Fruit fly (Drosophila melanogaster) whole organism, embryonic: ENCODE results near the gene CG4455.
A peak's percentile ranks its signal among the peaks of the same experiment; 100 is the strongest.

Source experiments
- BEAF-32 ChIP-seq: fragments of 200-800 bp; sonication (Bioruptor generic); optimal IDR thresholded peaks from 3 replicates; lab custom pipeline; 2017; ENCODE audit warnings: missing biosample characterization, missing genetic modification characterization, mild to moderate bottlenecking, moderate library complexity, missing genetic modification reagents
- CG10321 ChIP-seq: fragments of 200-800 bp; sonication (Bioruptor generic); IDR thresholded peaks from 2 replicates; pipeline ENCODE4 v1.3.6; 2022; ENCODE audit warnings: missing biosample characterization, missing genetic modification characterization
- CG10979 ChIP-seq: fragments of 200-800 bp; sonication (Bioruptor generic); optimal IDR thresholded peaks from 2 replicates; lab custom pipeline; 2018; ENCODE audit warnings: missing biosample characterization, mild to moderate bottlenecking, missing genetic modification characterization, moderate library complexity
- CG11093 ChIP-seq: fragments of 200-800 bp; sonication (Bioruptor generic); IDR thresholded peaks from 3 replicates; pipeline ENCODE4 v1.3.6; 2022; ENCODE audit warnings: missing biosample characterization, missing genetic modification characterization
- CG1233 ChIP-seq: fragments of 200-800 bp; sonication (Bioruptor generic); optimal IDR thresholded peaks from 4 replicates; lab custom pipeline; 2018; ENCODE audit warnings: missing biosample characterization, mild to moderate bottlenecking, missing genetic modification characterization
- CG12391 ChIP-seq: fragments of 200-800 bp; sonication (Bioruptor generic); optimal IDR thresholded peaks from 3 replicates; lab custom pipeline; 2018; ENCODE audit warnings: missing biosample characterization, mild to moderate bottlenecking, missing genetic modification characterization, moderate library complexity
- CG13123 ChIP-seq: fragments of 200-800 bp; sonication (Bioruptor generic); optimal IDR thresholded peaks from 2 replicates; lab custom pipeline; 2016; ENCODE audit warnings: missing biosample characterization, missing genetic modification characterization
- CG14014 ChIP-seq: fragments of 200-800 bp; sonication (Bioruptor generic); IDR thresholded peaks from 2 replicates; pipeline ENCODE4 v1.3.6; 2022; ENCODE audit warnings: missing biosample characterization, missing genetic modification characterization
- CG15696 ChIP-seq: fragments of 200-800 bp; sonication (Bioruptor generic); optimal IDR thresholded peaks from 2 replicates; lab custom pipeline; 2019; ENCODE audit warnings: missing biosample characterization, mild to moderate bottlenecking, missing genetic modification characterization, moderate library complexity
- CG17359 ChIP-seq: fragments of 200-800 bp; sonication (Bioruptor generic); optimal IDR thresholded peaks from 3 replicates; lab custom pipeline; 2018; ENCODE audit warnings: missing biosample characterization, mild to moderate bottlenecking, missing genetic modification characterization, moderate library complexity
- CG17612 ChIP-seq: fragments of 200-800 bp; sonication (Bioruptor generic); IDR thresholded peaks from 2 replicates; pipeline ENCODE4 v1.3.6; 2022; ENCODE audit warnings: missing biosample characterization, missing genetic modification characterization
- CG18476 ChIP-seq: fragments of 200-800 bp; sonication (Bioruptor generic); optimal IDR thresholded peaks from 2 replicates; lab custom pipeline; 2016; ENCODE audit warnings: missing biosample characterization, mild to moderate bottlenecking, missing genetic modification characterization
- CG30431 ChIP-seq: fragments of 200-800 bp; sonication (Bioruptor generic); optimal IDR thresholded peaks from 2 replicates; lab custom pipeline; 2017; ENCODE audit warnings: missing biosample characterization, missing genetic modification characterization
- CG3726 ChIP-seq: fragments of 200-800 bp; sonication (Bioruptor generic); IDR thresholded peaks from 3 replicates; pipeline ENCODE4, ENCODE4 v1.3.6; 2022; ENCODE audit warnings: missing biosample characterization, missing genetic modification characterization
- CG3995 ChIP-seq: fragments of 200-800 bp; sonication (Bioruptor generic); optimal IDR thresholded peaks from 3 replicates; lab custom pipeline; 2016; ENCODE audit warnings: missing biosample characterization, missing genetic modification characterization
- CG4424 ChIP-seq: fragments of 200-800 bp; sonication (Bioruptor generic); optimal IDR thresholded peaks from 3 replicates; lab custom pipeline; 2016; ENCODE audit warnings: missing biosample characterization, missing genetic modification characterization
- CG4820 ChIP-seq: fragments of 200-800 bp; sonication (Bioruptor generic); optimal IDR thresholded peaks from 3 replicates; lab custom pipeline; 2016; ENCODE audit warnings: missing biosample characterization, missing genetic modification characterization
- CG8290 ChIP-seq, 3 experiments: fragments of 200-800 bp; sonication (Bioruptor generic); optimal IDR thresholded peaks; 2 replicates each; lab custom pipeline; 2016 to 2019; ENCODE audit warnings: missing biosample characterization in 3 of 3, missing genetic modification characterization in 3 of 3, mild to moderate bottlenecking in 2 of 3, moderate library complexity in 1 of 3
- CG8388 ChIP-seq: fragments of 200-800 bp; sonication (Bioruptor generic); optimal IDR thresholded peaks from 2 replicates; lab custom pipeline; 2019; ENCODE audit warnings: missing biosample characterization, mild to moderate bottlenecking, missing genetic modification characterization, moderate library complexity
- Camta ChIP-seq: fragments of 200-800 bp; sonication (Bioruptor generic); optimal IDR thresholded peaks from 2 replicates; lab custom pipeline; 2016; ENCODE audit warnings: missing biosample characterization, missing genetic modification characterization
- Dll ChIP-seq: fragments of 200-800 bp; sonication (Bioruptor generic); IDR thresholded peaks from 4 replicates; pipeline ENCODE4 v1.3.6; 2022; ENCODE audit warnings: missing biosample characterization, missing genetic modification characterization; ENCODE audit not compliant: partially characterized antibody
- Doc2 ChIP-seq: fragments of 200-800 bp; sonication (Bioruptor generic); IDR thresholded peaks from 2 replicates; pipeline ENCODE4 v1.3.6; 2022; ENCODE audit warnings: missing biosample characterization, missing genetic modification characterization
- E2f1 ChIP-seq: fragments of 200-800 bp; sonication (Bioruptor generic); IDR thresholded peaks from 2 replicates; pipeline ENCODE4 v1.3.6; 2022; ENCODE audit warnings: missing biosample characterization, missing genetic modification characterization
- Ets65A ChIP-seq: fragments of 200-800 bp; sonication (Bioruptor generic); peaks from one replicate; lab custom pipeline; 2016; ENCODE audit warnings: missing biosample characterization, missing genetic modification characterization
- Gug ChIP-seq: fragments of 200-800 bp; sonication (Bioruptor generic); IDR thresholded peaks from 4 replicates; pipeline ENCODE4 v1.3.6; 2022; ENCODE audit warnings: missing biosample characterization, missing genetic modification characterization
- H2.0 ChIP-seq: fragments of 200-800 bp; sonication (Bioruptor generic); IDR thresholded peaks from 2 replicates; pipeline ENCODE4 v1.3.6; 2022; ENCODE audit warnings: missing biosample characterization, missing genetic modification characterization
- HmgZ ChIP-seq: fragments of 200-800 bp; sonication (Bioruptor generic); optimal IDR thresholded peaks from 2 replicates; lab custom pipeline; 2018; ENCODE audit warnings: missing biosample characterization, mild to moderate bottlenecking, missing genetic modification characterization
- Rfx ChIP-seq: fragments of 200-800 bp; sonication (Bioruptor generic); IDR thresholded peaks from 2 replicates; pipeline ENCODE4 v1.3.6; 2022; ENCODE audit warnings: missing biosample characterization, missing genetic modification characterization
- Sry-β ChIP-seq: fragments of 200-800 bp; sonication (Bioruptor generic); optimal IDR thresholded peaks from 2 replicates; lab custom pipeline; 2018; ENCODE audit warnings: missing biosample characterization, mild to moderate bottlenecking, missing genetic modification characterization, moderate library complexity
- Xbp1 ChIP-seq: fragments of 200-800 bp; sonication (Bioruptor generic); optimal IDR thresholded peaks from 3 replicates; lab custom pipeline; 2016; ENCODE audit warnings: missing biosample characterization, mild to moderate bottlenecking, missing genetic modification characterization
- cad ChIP-seq: fragments of >200 bp; optimal IDR thresholded peaks from 2 replicates; lab custom pipeline; 2017; ENCODE audit warnings: missing biosample characterization, missing genetic modification characterization
- ham ChIP-seq: fragments of 200-800 bp; sonication (Bioruptor generic); IDR thresholded peaks from 2 replicates; pipeline ENCODE4 v1.3.6; 2022; ENCODE audit warnings: missing biosample characterization, missing genetic modification characterization
- insv ChIP-seq, 2 experiments: fragments of 200-800 bp; sonication (Bioruptor generic); optimal IDR thresholded peaks; 3 replicates each; lab custom pipeline; 2016 to 2018; ENCODE audit warnings: missing biosample characterization in 2 of 2, missing genetic modification characterization in 2 of 2
- lola ChIP-seq, 3 experiments: fragments of >200 bp in 2 of 3; fragments of 200-800 bp in 1 of 3; sonication (Bioruptor generic) in 1 of 3; optimal IDR thresholded peaks; 2 replicates each; lab custom pipeline; 2017 to 2019; ENCODE audit warnings: missing biosample characterization in 3 of 3, missing genetic modification characterization in 3 of 3, mild to moderate bottlenecking in 1 of 3, moderate library complexity in 1 of 3
- lov ChIP-seq, 2 experiments: fragments of 200-800 bp in 1 of 2; fragments of >200 bp in 1 of 2; sonication (Bioruptor generic) in 1 of 2; IDR thresholded peaks in 1 of 2; optimal IDR thresholded peaks in 1 of 2; 2 replicates in 1 of 2; 3 replicates in 1 of 2; pipeline versions ENCODE4 v1.3.6 to Lab custom; 2017 to 2022; ENCODE audit warnings: missing biosample characterization in 1 of 2, missing genetic modification characterization in 1 of 2
- mirr ChIP-seq: fragments of 200-800 bp; sonication (Bioruptor generic); optimal IDR thresholded peaks from 3 replicates; lab custom pipeline; 2018; ENCODE audit warnings: missing biosample characterization, mild to moderate bottlenecking, missing genetic modification characterization
- mld ChIP-seq: fragments of 200-800 bp; sonication (Bioruptor generic); IDR thresholded peaks from 3 replicates; pipeline ENCODE4 v1.3.6; 2022; ENCODE audit warnings: missing biosample characterization, missing genetic modification characterization; ENCODE audit not compliant: partially characterized antibody
- p53 ChIP-seq: fragments of 200-800 bp; sonication (Bioruptor generic); optimal IDR thresholded peaks from 2 replicates; lab custom pipeline; 2016; ENCODE audit warnings: missing biosample characterization, missing genetic modification characterization
- pita ChIP-seq: fragments of 200-800 bp; sonication (Bioruptor generic); optimal IDR thresholded peaks from 2 replicates; lab custom pipeline; 2017; ENCODE audit warnings: missing biosample characterization, mild to moderate bottlenecking, missing genetic modification characterization
- pum ChIP-seq: fragments of 200-800 bp; sonication (Bioruptor generic); optimal IDR thresholded peaks from 2 replicates; lab custom pipeline; 2016; ENCODE audit warnings: missing biosample characterization, missing genetic modification characterization
- sisA ChIP-seq: fragments of 200-800 bp; sonication (Bioruptor generic); IDR thresholded peaks from 2 replicates; pipeline ENCODE4 v1.3.6; 2022; ENCODE audit warnings: missing biosample characterization, missing genetic modification characterization
- slbo ChIP-seq: fragments of 200-800 bp; sonication (Bioruptor generic); IDR thresholded peaks from 2 replicates; pipeline ENCODE4 v1.3.6; 2022; ENCODE audit warnings: missing biosample characterization, missing genetic modification characterization
- sna ChIP-seq: fragments of 200-800 bp; sonication (Bioruptor generic); IDR thresholded peaks from 2 replicates; pipeline ENCODE4 v1.3.6; 2022; ENCODE audit warnings: missing biosample characterization, missing genetic modification characterization; ENCODE audit not compliant: partially characterized antibody
- unc-4 ChIP-seq: fragments of 200-800 bp; sonication (Bioruptor generic); IDR thresholded peaks from 2 replicates; pipeline ENCODE4 v1.3.6; 2022; ENCODE audit warnings: missing biosample characterization, missing genetic modification characterization; ENCODE audit not compliant: partially characterized antibody
- unpg ChIP-seq: fragments of 200-800 bp; sonication (Bioruptor generic); optimal IDR thresholded peaks from 3 replicates; lab custom pipeline; 2018; ENCODE audit warnings: missing biosample characterization, mild to moderate bottlenecking, missing genetic modification characterization, moderate library complexity
- wek ChIP-seq: fragments of 200-800 bp; sonication (Bioruptor generic); optimal IDR thresholded peaks from 3 replicates; lab custom pipeline; 2018; ENCODE audit warnings: missing biosample characterization, mild to moderate bottlenecking, missing genetic modification characterization, moderate library complexity
- wor ChIP-seq: fragments of 200-800 bp; sonication (Bioruptor generic); IDR thresholded peaks from 2 replicates; pipeline ENCODE4 v1.3.6; 2022; ENCODE audit warnings: missing biosample characterization, missing genetic modification characterization

CG4455 gene

dm6 chr2L:16352585-16353580, at the start of gene CG4455, which contains the start of the genes Hyls1 and chif (continued):
- TF ChIP-seq CG30431 (GFP tag; lab: Kevin White, UChicago) (no peak), pita (GFP tag; lab: Kevin White, UChicago) (no peak), H2.0 (GFP tag; lab: Robert Waterston, UW) (no peak), sna (GFP tag; lab: Robert Waterston, UW) (peak; percentile 86), CG13123 (no peak), HmgZ (tag; lab: Kevin White, UChicago) (peak; percentile 29), p53 (GFP tag; lab: Kevin White, UChicago) (no peak), CG3995 (peak; percentile 99), Sry-β (GFP tag; lab: Kevin White, UChicago) (peak; percentile 34), pum (GFP tag; lab: Kevin White, UChicago) (no peak), wek (GFP tag; lab: Kevin White, UChicago) (no peak), Camta (GFP tag; lab: Kevin White, UChicago) (no peak), CG17612 (no peak), cad (GFP tag; lab: Kevin White, UChicago) (no peak), Gug (GFP tag; lab: Robert Waterston, UW) (peak; percentile 32; the same call in 1 of the 4 replicates), CG8388 (GFP tag; lab: Kevin White, UChicago) (no peak), unc-4 (GFP tag; lab: Robert Waterston, UW) (peak; percentile 89), CG3726 (GFP tag; lab: Robert Waterston, UW) (no peak), mld (GFP tag; lab: Robert Waterston, UW) (peak; percentile 79; the same call in 2 of the 3 replicates), CG1233 (GFP tag; lab: Kevin White, UChicago) (no peak), Rfx (GFP tag; lab: Robert Waterston, UW) (peak; percentile 67), CG4820 (GFP tag; lab: Kevin White, UChicago) (no peak), lola (GFP tag; optimal IDR thresholded peaks at IDR 0.05; lab: Kevin White, UChicago) (peak in 1 of 3 experiments; percentile 31), mirr (GFP tag; lab: Kevin White, UChicago) (no peak), CG15696 (peak; percentile 56), Dll (GFP tag; lab: Robert Waterston, UW) (peak; percentile 95), CG11093 (GFP tag; lab: Robert Waterston, UW) (no peak), slbo (GFP tag; lab: Robert Waterston, UW) (peak; percentile 45; the same call in 1 of the 2 replicates), CG10321 (GFP tag; lab: Robert Waterston, UW) (no peak), CG12391 (tag; lab: Kevin White, UChicago) (peak; percentile 43), Xbp1 (peak; percentile 46), BEAF-32 (GFP tag; lab: Kevin White, UChicago) (peak; percentile 96), CG18476 (GFP tag; lab: Kevin White, UChicago) (no peak), CG4424 (peak; percentile 15), CG17359 (tag; lab: Kevin White, UChicago) (no peak), insv (GFP tag; optimal IDR thresholded peaks at IDR 0.05; lab: Kevin White, UChicago) (no peak), Doc2 (GFP tag; lab: Robert Waterston, UW) (no peak), ham (GFP tag; lab: Robert Waterston, UW) (no peak), lov (optimal IDR thresholded peaks at IDR 0.05; lab: Kevin White, UChicago) (no peak), lov (GFP tag; IDR thresholded peaks at IDR 0.05; lab: Robert Waterston, UW) (no peak), wor (GFP tag; lab: Robert Waterston, UW) (no peak), unpg (no peak), E2f1 (GFP tag; lab: Robert Waterston, UW) (no peak), sisA (GFP tag; lab: Robert Waterston, UW) (no peak), CG8290 (GFP tag; optimal IDR thresholded peaks at IDR 0.05; lab: Kevin White, UChicago) (no peak), CG8290 (tag; optimal IDR thresholded peaks at IDR 0.05; lab: Kevin White, UChicago) (peak; percentile 23), CG10979 (no peak), Ets65A (GFP tag; lab: Kevin White, UChicago) (peak; percentile 68), CG14014 (GFP tag; lab: Robert Waterston, UW) (no peak; the same call in 1 of the 2 replicates)
